Worm (Caenorhabditis elegans) whole organism, midembryonic: ENCODE data around the gene uaf-1.

Experiments used
- T22C8.4 ChIP-seq: fragments of 200-800 bp; sonication (Bioruptor generic); IDR thresholded peaks from 2 replicates; pipeline ENCODE4 v1.3.6; 2022; ENCODE audit warnings: missing genetic modification characterization, missing compliant biosample characterization
- flt-1 ChIP-seq: fragments of 200-800 bp; sonication (Bioruptor generic); IDR thresholded peaks from 2 replicates; pipeline ENCODE4 v1.3.6; 2022; ENCODE audit warnings: missing genetic modification characterization, missing compliant biosample characterization
- med-1 ChIP-seq: sonication (generic microtip); optimal IDR thresholded peaks from 2 replicates; lab custom pipeline; 2017; ENCODE audit warnings: missing genetic modification characterization, mild to moderate bottlenecking, missing compliant biosample characterization, antibody characterized with exemption, missing genetic modification reagents; ENCODE audit not compliant: insufficient read depth
- tab-1 ChIP-seq: fragments of 200-800 bp; sonication (Bioruptor generic); IDR thresholded peaks from 2 replicates; pipeline ENCODE4 v1.3.6; 2022; ENCODE audit warnings: missing genetic modification characterization, missing compliant biosample characterization

DNA sequence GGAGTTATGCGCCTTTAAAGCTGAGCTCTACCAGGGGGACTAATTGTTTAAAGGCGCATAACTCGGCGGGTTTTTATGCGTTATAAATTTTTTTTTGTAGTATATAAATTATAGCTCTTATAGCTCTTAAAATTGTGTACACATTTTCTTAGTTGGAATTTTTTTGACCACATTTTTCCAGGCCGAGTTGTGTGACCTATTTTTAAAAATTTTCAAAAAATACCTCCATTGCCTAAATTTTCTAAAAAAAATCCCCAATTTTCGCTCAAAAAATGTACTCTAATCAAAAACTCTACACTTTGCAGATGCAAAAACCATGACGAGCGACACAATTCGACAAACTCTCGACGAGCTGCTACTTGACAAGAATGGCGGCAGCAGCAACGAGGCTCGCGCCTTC lies 26.6 kb upstream of the uaf-1 start, which contains the start of gene exc-6:
- no peak for TF ChIP-seq med-1 (GFP tag; lab: Kevin White, UChicago)
- no peak for TF ChIP-seq flt-1 (GFP tag; lab: Robert Waterston, UW)
- TF ChIP-seq T22C8.4 (GFP tag; lab: Robert Waterston, UW): no peak
- TF ChIP-seq tab-1 (GFP tag; lab: Robert Waterston, UW): no peak
